Worm (Caenorhabditis elegans) whole organism, L2 larva: Measurements from ENCODE around the gene Y55D9A.2.

Experiments
- ama-1 ChIP-seq: fragments of 150-350 bp; optimal IDR thresholded peaks from 2 replicates; lab custom pipeline; 2018; ENCODE audit warnings: inconsistent platforms
- crh-2 ChIP-seq: sonication (generic microtip); optimal IDR thresholded peaks from 2 replicates; lab custom pipeline; 2017; ENCODE audit warnings: missing biosample characterization, missing genetic modification characterization
- elt-3 ChIP-seq: sonication (generic microtip); optimal IDR thresholded peaks from 2 replicates; lab custom pipeline; 2017; ENCODE audit warnings: missing biosample characterization, missing genetic modification characterization
- nhr-23 ChIP-seq: fragments of 150-350 bp; optimal IDR thresholded peaks from 2 replicates; lab custom pipeline; 2014; ENCODE audit warnings: missing biosample characterization, missing genetic modification reagents, missing genetic modification characterization
- nhr-237 ChIP-seq: fragments of 150-350 bp; optimal IDR thresholded peaks from 2 replicates; lab custom pipeline; 2014; ENCODE audit warnings: missing biosample characterization, missing genetic modification characterization
- peb-1 ChIP-seq: fragments of 150-350 bp; optimal IDR thresholded peaks from 2 replicates; lab custom pipeline; 2014; ENCODE audit warnings: missing biosample characterization, missing genetic modification characterization
- skn-1 ChIP-seq: sonication (generic microtip); optimal IDR thresholded peaks from 2 replicates; lab custom pipeline; 2017; ENCODE audit warnings: missing biosample characterization, missing genetic modification characterization
- unc-62 ChIP-seq: fragments of 150-350 bp; optimal IDR thresholded peaks from 2 replicates; lab custom pipeline; 2014; ENCODE audit warnings: missing biosample characterization, missing genetic modification reagents, missing genetic modification characterization
- ztf-11 ChIP-seq: sonication (generic microtip); optimal IDR thresholded peaks from 2 replicates; lab custom pipeline; 2017; ENCODE audit warnings: missing biosample characterization, missing genetic modification characterization

DNA sequence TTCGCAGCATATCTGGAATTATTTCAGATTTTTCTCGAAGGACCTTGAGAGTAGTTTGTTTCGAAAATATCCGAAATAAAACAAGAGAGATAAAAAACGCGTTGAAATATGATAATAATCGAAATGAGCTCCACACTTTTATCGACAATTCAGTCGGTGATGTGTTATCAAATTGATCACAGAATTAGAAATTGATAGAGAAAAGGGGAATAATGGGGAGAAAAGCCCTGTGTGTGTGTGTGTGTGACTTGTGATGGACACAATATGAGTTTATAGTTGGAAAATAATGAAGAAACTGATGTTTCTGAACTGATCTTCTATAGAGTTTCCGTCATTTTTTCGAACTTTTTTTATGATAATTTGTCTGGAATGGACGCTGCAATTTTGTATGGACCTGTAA lies 6.1 kb downstream of the Y55D9A.2 start, which contains the start of gene pgp-1:
- TF ChIP-seq crh-2 (tag; lab: Kevin White, UChicago) (peak; percentile 38), ama-1 (lab: Kevin White, UChicago) (no peak), nhr-23 (tag; lab: Kevin White, UChicago) (no peak), skn-1 (tag; lab: Kevin White, UChicago) (no peak), unc-62 (no peak), elt-3 (no peak), peb-1 (tag; lab: Kevin White, UChicago) (no peak), nhr-237 (tag; lab: Kevin White, UChicago) (no peak), ztf-11 (no peak)
